Worm (Caenorhabditis elegans): ENCODE measurements around the gene F58F12.2.

The F58F12.2 gene

DNA sequence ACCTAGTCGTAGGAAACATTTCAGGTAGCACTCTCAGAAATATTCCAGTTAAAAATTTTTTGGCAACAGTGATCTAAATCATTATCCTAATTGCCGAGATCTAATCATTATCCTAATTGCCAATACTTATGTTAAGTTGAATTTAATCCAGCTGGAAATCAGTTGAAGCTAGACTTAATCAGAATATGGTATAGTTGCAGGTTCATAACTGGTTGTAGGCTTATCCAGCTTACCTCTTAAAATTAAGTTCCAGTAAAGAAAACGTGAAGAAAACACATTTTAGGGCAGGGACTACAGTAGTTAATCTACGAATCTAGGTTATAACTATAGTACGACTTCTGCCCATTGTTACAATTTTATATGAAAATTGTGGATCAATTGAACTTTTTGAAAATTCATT is 11.1 kb downstream of the F58F12.2 start:
- TF ChIP-seq him-1 (tag; optimal IDR thresholded peaks at IDR 0.05) (no peak), F55B11.4 (tag; optimal IDR thresholded peaks at IDR 0.05; ENCODE audit: borderline replicate concordance, insufficient read depth) (no peak), Y56A3A.18 (GFP tag; IDR thresholded peaks at IDR 0.05) (no peak), lin-40 (tag; optimal IDR thresholded peaks at IDR 0.05) (no peak), lin-54 (GFP tag; optimal IDR thresholded peaks at IDR 0.05) (no peak), mes-4 (tag; optimal IDR thresholded peaks at IDR 0.05) (no peak), F39B2.1 (GFP tag; IDR thresholded peaks at IDR 0.05) (no peak), hmg-1.2 (GFP tag; IDR thresholded peaks at IDR 0.05) (no peak), nhr-179 (tag; optimal IDR thresholded peaks at IDR 0.05) (no peak), madf-6 (GFP tag; IDR thresholded peaks at IDR 0.05) (no peak), atf-7 (tag; optimal IDR thresholded peaks at IDR 0.05) (no peak), rpc-1 (optimal IDR thresholded peaks at IDR 0.05) (no peak), rpc-1 (tag; optimal IDR thresholded peaks at IDR 0.05) (no peak), dox-1 (GFP tag; IDR thresholded peaks at IDR 0.05) (no peak), D2030.7 (GFP tag; IDR thresholded peaks at IDR 0.05) (no peak), K11D2.4 (GFP tag; IDR thresholded peaks at IDR 0.05) (no peak), fkh-3 (tag; optimal IDR thresholded peaks at IDR 0.05) (no peak), rcor-1 (GFP tag; IDR thresholded peaks at IDR 0.05) (no peak)

ce11 chrII:6374646-6375045 is 13.2 kb downstream of the F58F12.2 start:
- peak; percentile 81 for TF ChIP-seq nhr-80 (tag; optimal IDR thresholded peaks at IDR 0.05)
- TF ChIP-seq F57C9.4 (tag; optimal IDR thresholded peaks at IDR 0.05): no peak
- TF ChIP-seq unc-62 (GFP tag; optimal IDR thresholded peaks at IDR 0.05): peak; percentile 64
- TF ChIP-seq mcd-1 (GFP tag; IDR thresholded peaks at IDR 0.05): peak; percentile 18; the same call in 1 of the 2 replicates
- peak; percentile 67 for TF ChIP-seq B0336.3 (GFP tag; IDR thresholded peaks at IDR 0.05)
- peak; percentile 11 for TF ChIP-seq hrde-1 (tag; optimal IDR thresholded peaks at IDR 0.05; ENCODE audit: borderline replicate concordance)
- TF ChIP-seq Y53G8AR.9 (GFP tag; conservative IDR thresholded peaks at IDR 0.05): 0 out of 2 replicates have a peak, but pooled peaks have one; percentile 9
- no peak; the same call in 1 of the 2 replicates for TF ChIP-seq cebp-1 (GFP tag; IDR thresholded peaks at IDR 0.05)
- peak; percentile 83 for TF ChIP-seq cebp-1 (tag; optimal IDR thresholded peaks at IDR 0.05)
- TF ChIP-seq ztf-25 (GFP tag; IDR thresholded peaks at IDR 0.05): no peak
- TF ChIP-seq ekl-4 (GFP tag; IDR thresholded peaks at IDR 0.05): 0 out of 2 replicates have a peak, but pooled peaks have one; percentile 6
- peak; percentile 27 for TF ChIP-seq attf-5 (GFP tag; optimal IDR thresholded peaks at IDR 0.05)
- TF ChIP-seq madf-6 (GFP tag; IDR thresholded peaks at IDR 0.05): peak; percentile 44; the same call in 1 of the 2 replicates
- TF ChIP-seq gei-17 (GFP tag; optimal IDR thresholded peaks at IDR 0.05): no peak

ce11 chrII:6373361-6373760 is 14.5 kb downstream of the F58F12.2 start:
- no peak for TF ChIP-seq efl-1 (GFP tag; optimal IDR thresholded peaks at IDR 0.05)
- TF ChIP-seq him-1 (tag; optimal IDR thresholded peaks at IDR 0.05): no peak
- no peak for TF ChIP-seq ztf-25 (GFP tag; IDR thresholded peaks at IDR 0.05)
- no peak for TF ChIP-seq D2030.7 (GFP tag; IDR thresholded peaks at IDR 0.05)
- TF ChIP-seq ets-4 (GFP tag; optimal IDR thresholded peaks at IDR 0.05): no peak
- TF ChIP-seq Y53G8AR.9 (GFP tag; conservative IDR thresholded peaks at IDR 0.05): no peak
- no peak for TF ChIP-seq dpff-1 (tag; optimal IDR thresholded peaks at IDR 0.05)
- no peak for TF ChIP-seq C06A6.2 (GFP tag; conservative IDR thresholded peaks at IDR 0.05)
- peak; percentile 40; the same call in 1 of the 2 replicates for TF ChIP-seq mcd-1 (GFP tag; IDR thresholded peaks at IDR 0.05)
- TF ChIP-seq ztf-6 (GFP tag; IDR thresholded peaks at IDR 0.05): no peak
- no peak for TF ChIP-seq nfyb-1 (GFP tag; IDR thresholded peaks at IDR 0.05)
- TF ChIP-seq hmg-20 (GFP tag; IDR thresholded peaks at IDR 0.05): no peak
- TF ChIP-seq atf-7 (tag; optimal IDR thresholded peaks at IDR 0.05): no peak
- peak; percentile 37; the same call in 1 of the 2 replicates for TF ChIP-seq egrh-3 (GFP tag; IDR thresholded peaks at IDR 0.05)
- TF ChIP-seq hlh-12 (tag; optimal IDR thresholded peaks at IDR 0.05): no peak
- TF ChIP-seq ceh-79 (tag; optimal IDR thresholded peaks at IDR 0.05): no peak
- no peak for TF ChIP-seq nhr-90 (tag; optimal IDR thresholded peaks at IDR 0.05)
- TF ChIP-seq egl-44 (GFP tag; IDR thresholded peaks at IDR 0.05): no peak
- TF ChIP-seq ceh-58 (GFP tag; IDR thresholded peaks at IDR 0.05): 0 out of 2 replicates have a peak, but pooled peaks have one; percentile 60
- TF ChIP-seq B0035.1 (tag; optimal IDR thresholded peaks at IDR 0.05): no peak
- no peak for TF ChIP-seq rcor-1 (GFP tag; IDR thresholded peaks at IDR 0.05)

All from whole organism, young adult.